Worm (Caenorhabditis elegans): ENCODE data around the gene F44A6.4.

- no peak for TF ChIP-seq unc-62 (GFP tag; optimal IDR thresholded peaks at IDR 0.05)
- TF ChIP-seq snpc-4 (tag; optimal IDR thresholded peaks at IDR 0.05), result no peak
- TF ChIP-seq skn-1 (tag; optimal IDR thresholded peaks at IDR 0.05), result no peak
- no peak for TF ChIP-seq egl-27 (tag; optimal IDR thresholded peaks at IDR 0.05)
- TF ChIP-seq mab-9 (GFP tag; IDR thresholded peaks at IDR 0.05), result no peak
- no peak for TF ChIP-seq fos-1 (tag; optimal IDR thresholded peaks at IDR 0.05)
- TF ChIP-seq tbx-2 (tag; optimal IDR thresholded peaks at IDR 0.05), result no peak
- TF ChIP-seq pqm-1 (tag; optimal IDR thresholded peaks at IDR 0.05), result no peak
- TF ChIP-seq blmp-1 (tag; optimal IDR thresholded peaks at IDR 0.05), result no peak
- TF ChIP-seq xbp-1 (tag; optimal IDR thresholded peaks at IDR 0.05), result no peak
- TF ChIP-seq ztf-4 (tag; optimal IDR thresholded peaks at IDR 0.05), result no peak
- no peak for TF ChIP-seq egl-13 (tag; optimal IDR thresholded peaks at IDR 0.05)
- no peak for TF ChIP-seq aly-2 (tag; optimal IDR thresholded peaks at IDR 0.05)
- TF ChIP-seq rnt-1 (tag; optimal IDR thresholded peaks at IDR 0.05), result no peak
Observed at ce11 chrX:10205321-10205720, 10.0 kb downstream of the F44A6.4 start, which contains the start of gene sex-1.
